Fruit fly (Drosophila melanogaster): ENCODE data around the gene kar.
"Not testable (repeated sequence)": the region's sequence is repeated elsewhere in the genome, so short reads cannot be mapped to it uniquely, and the experiment has no call there.

The kar gene

DNA sequence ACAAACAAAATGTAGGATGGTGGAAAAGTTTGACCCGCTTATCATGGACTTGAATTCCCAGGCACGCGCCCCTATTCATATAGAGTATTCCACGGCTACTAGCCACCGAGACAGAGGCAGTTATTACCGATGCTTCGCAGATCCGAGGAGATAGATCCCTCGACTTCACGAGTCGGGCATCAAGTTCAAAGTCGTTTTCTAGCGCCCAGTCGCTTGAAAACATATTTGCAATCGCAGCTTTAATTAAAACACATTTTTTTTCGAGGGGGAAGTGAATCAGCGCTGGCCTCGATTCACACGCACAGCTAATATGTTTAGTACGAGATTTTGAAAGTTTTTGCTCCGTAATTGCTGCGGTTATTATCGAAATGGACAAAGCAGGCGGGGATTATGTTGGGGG, 26.1 kb upstream of the kar start:
- TF ChIP-seq CG10543 (GFP tag; optimal IDR thresholded peaks at IDR 0.05), result peak; percentile 13
- no peak for TF ChIP-seq her (GFP tag; optimal IDR thresholded peaks at IDR 0.05)
- peak; percentile 33 for TF ChIP-seq cwo (GFP tag; optimal IDR thresholded peaks at IDR 0.05)
- no peak for TF ChIP-seq NK7.1 (GFP tag; optimal IDR thresholded peaks at IDR 0.05)
- TF ChIP-seq ftz-f1 (GFP tag; optimal IDR thresholded peaks at IDR 0.05), result peak; percentile 15
- no peak for TF ChIP-seq ara (GFP tag; IDR thresholded peaks at IDR 0.05)
- no peak for TF ChIP-seq lov (optimal IDR thresholded peaks at IDR 0.05)
- 0 out of 3 replicates have a peak, but pooled peaks have one; percentile 14 for TF ChIP-seq lov (GFP tag; IDR thresholded peaks at IDR 0.05)
- TF ChIP-seq zen (tag; optimal IDR thresholded peaks at IDR 0.05), result no peak
- peak; percentile 60 for TF ChIP-seq sug (tag; optimal IDR thresholded peaks at IDR 0.05)
- peak; percentile 85 for TF ChIP-seq CG34376 (GFP tag; optimal IDR thresholded peaks at IDR 0.05)

DNA sequence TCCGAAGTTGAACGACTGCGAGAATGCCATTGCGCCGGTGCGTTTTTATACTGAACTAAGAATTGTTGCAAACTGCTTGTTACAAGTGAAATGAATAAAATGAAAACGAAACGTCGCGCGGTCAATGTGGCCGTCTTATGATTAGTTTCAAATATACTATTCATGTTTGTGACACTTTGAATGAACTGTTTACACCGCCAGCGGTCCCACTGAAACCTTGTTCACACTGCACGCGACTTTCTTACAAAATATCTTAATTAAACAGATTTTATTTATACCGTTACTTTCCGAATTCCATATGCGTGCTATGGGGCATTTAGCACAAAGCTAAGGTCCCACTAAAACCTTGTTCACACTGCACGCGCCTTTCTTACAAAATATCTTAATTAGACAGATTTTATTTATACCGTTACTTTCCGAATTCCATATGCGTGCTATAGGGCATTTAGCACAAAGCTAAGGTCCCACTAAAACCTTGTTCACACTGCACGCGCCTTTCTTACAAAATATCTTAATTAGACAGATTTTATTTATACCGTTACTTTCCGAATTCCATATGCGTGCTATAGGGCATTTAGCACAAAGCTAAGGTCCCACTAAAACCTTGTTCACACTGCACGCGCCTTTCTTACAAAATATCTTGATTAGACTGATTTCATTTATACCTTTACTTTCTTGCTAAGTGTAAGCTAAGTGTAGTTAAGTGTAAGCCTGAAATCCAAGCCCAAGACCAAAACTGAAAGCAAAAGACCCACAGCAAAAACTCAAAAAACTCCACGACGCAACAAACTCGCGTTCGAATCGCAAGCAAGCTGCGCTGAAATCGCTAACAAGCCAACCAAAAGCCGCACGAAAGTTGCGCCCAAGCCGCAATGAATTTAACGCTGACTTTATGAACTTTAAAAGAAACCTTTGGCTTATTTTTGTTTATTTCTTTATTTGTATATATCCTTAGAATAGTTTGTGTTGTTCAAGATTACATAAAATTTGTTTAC, 23.3 kb upstream of the kar start, which contains the start of gene PolQ:
Gene PolQ (minus strand): TSS at position 122 of the 995 bp plus-strand sequence.
- TF ChIP-seq BEAF-32 (GFP tag; optimal IDR thresholded peaks at IDR 0.05) (peak; percentile 31), Atf-2 (GFP tag; optimal IDR thresholded peaks at IDR 0.05) (peak; percentile 9), Gug (GFP tag; IDR thresholded peaks at IDR 0.05) (peak; percentile 46; the same call in 2 of the 4 replicates), Lhr (GFP tag; optimal IDR thresholded peaks at IDR 0.05) (peak; percentile 96), dysf (GFP tag; IDR thresholded peaks at IDR 0.05) (0 out of 3 replicates have a peak, but pooled peaks have one; percentile 20), MBD-R2 (GFP tag; IDR thresholded peaks at IDR 0.05) (peak; percentile 71), gfzf (GFP tag; optimal IDR thresholded peaks at IDR 0.05) (peak; percentile 75), Dfd (GFP tag; optimal IDR thresholded peaks at IDR 0.05) (peak in 1 of 2 experiments; percentile 97), stwl (tag; optimal IDR thresholded peaks at IDR 0.05) (peak; percentile 24), Ets65A (GFP tag) (peak; percentile 89), row (GFP tag; IDR thresholded peaks at IDR 0.05) (peak; percentile 74), Ptx1 (GFP tag; IDR thresholded peaks at IDR 0.05) (peak; percentile 25; the same call in 1 of the 2 replicates), CG10366 (GFP tag; IDR thresholded peaks at IDR 0.05) (peak; percentile 13; the same call in 1 of the 2 replicates), Sin3A (optimal IDR thresholded peaks at IDR 0.05) (peak; percentile 71), sens (GFP tag) (peak; percentile 53), ranshi (GFP tag; IDR thresholded peaks at IDR 0.05) (peak; percentile 48; the same call in 1 of the 2 replicates), ssp (GFP tag; IDR thresholded peaks at IDR 0.05) (peak; percentile 100), Myb (GFP tag; optimal IDR thresholded peaks at IDR 0.05) (peak; percentile 91), CG11247 (GFP tag; IDR thresholded peaks at IDR 0.05) (peak; percentile 50), knrl (GFP tag; IDR thresholded peaks at IDR 0.05; ENCODE audit: partially characterized antibody) (peak; percentile 33; the same call in 1 of the 3 replicates), prd (GFP tag; IDR thresholded peaks at IDR 0.05) (peak; percentile 63; the same call in 1 of the 3 replicates), CG9817 (tag; optimal IDR thresholded peaks at IDR 0.05) (peak; percentile 11), nmo (GFP tag; optimal IDR thresholded peaks at IDR 0.05) (peak; percentile 36), ttk (GFP tag; IDR thresholded peaks at IDR 0.05) (peak; percentile 49; the same call in 1 of the 2 replicates), dimm (GFP tag; IDR thresholded peaks at IDR 0.05) (peak; percentile 23; the same call in 1 of the 2 replicates), jumu (GFP tag; optimal IDR thresholded peaks at IDR 0.05) (peak; percentile 19), Med (GFP tag) (peak; percentile 35), CG3847 (GFP tag; IDR thresholded peaks at IDR 0.05) (peak; percentile 62), Pdp1 (GFP tag; optimal IDR thresholded peaks at IDR 0.05) (peak in 1 of 2 experiments; percentile 42), CoRest (tag; optimal IDR thresholded peaks at IDR 0.05) (peak; percentile 18), pnt (GFP tag; optimal IDR thresholded peaks at IDR 0.05) (peak; percentile 22), CG11093 (GFP tag; IDR thresholded peaks at IDR 0.05) (peak; percentile 46; the same call in 1 of the 3 replicates), Sry-δ (GFP tag; optimal IDR thresholded peaks at IDR 0.05) (peak; percentile 10), lola (GFP tag; optimal IDR thresholded peaks at IDR 0.05) (peak in 1 of 3 experiments; percentile 90), CG14667 (GFP tag; IDR thresholded peaks at IDR 0.05) (peak; percentile 23; the same call in 1 of the 2 replicates), Hr3 (GFP tag; optimal IDR thresholded peaks at IDR 0.05) (peak; percentile 6)
- TF ChIP-seq prd (optimal IDR thresholded peaks at IDR 0.05), result not testable (repeated sequence)
